Fruit fly (Drosophila melanogaster): Measurements from ENCODE around the gene COX5A.

The COX5A gene

DNA sequence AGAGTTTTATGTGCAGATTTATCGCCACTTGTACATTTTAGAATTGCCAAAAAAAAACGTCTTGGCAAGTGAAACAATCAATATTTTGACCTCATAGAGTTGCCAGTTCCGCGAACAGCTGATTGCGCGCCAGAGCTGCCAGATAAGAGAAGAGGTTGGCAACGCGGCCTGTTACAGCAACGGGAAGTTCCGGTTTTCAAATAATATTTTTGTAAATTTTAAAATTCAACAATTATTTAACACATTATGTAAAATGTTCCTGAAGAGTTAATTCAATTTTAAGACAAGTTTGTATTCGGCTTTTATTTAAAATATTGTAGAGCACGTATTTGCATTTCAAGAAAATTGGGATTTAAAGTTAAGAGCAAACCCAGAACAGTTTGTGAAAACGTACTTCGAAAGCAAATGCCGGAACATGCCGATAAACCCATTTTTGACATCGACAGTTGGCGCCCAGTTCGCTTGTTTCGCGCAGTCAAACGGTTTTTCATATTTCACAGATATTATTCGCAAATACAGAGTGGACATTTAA, 32.4 kb upstream of the COX5A start, which contains the start of the genes prd1 and HisCl1 (continued):
- TF ChIP-seq CG4730 (GFP tag; IDR thresholded peaks at IDR 0.05) (no peak), Hr39 (optimal IDR thresholded peaks at IDR 0.05) (no peak), Dbx (GFP tag; IDR thresholded peaks at IDR 0.05) (peak; percentile 66), CG6854 (GFP tag; optimal IDR thresholded peaks at IDR 0.05) (peak; percentile 13), HLH54F (GFP tag; optimal IDR thresholded peaks at IDR 0.05) (peak; percentile 62), Hey (tag; optimal IDR thresholded peaks at IDR 0.05) (no peak), grn (GFP tag; optimal IDR thresholded peaks at IDR 0.05) (no peak), CG11560 (tag; IDR thresholded peaks at IDR 0.05) (peak; percentile 44; the same call in 1 of the 3 replicates), tin (GFP tag; optimal IDR thresholded peaks at IDR 0.05) (peak; percentile 40), Drgx (GFP tag; IDR thresholded peaks at IDR 0.05) (no peak; the same call in 1 of the 2 replicates), E2f1 (GFP tag; IDR thresholded peaks at IDR 0.05) (peak; percentile 55), Spps (tag; optimal IDR thresholded peaks at IDR 0.05) (no peak), pros (GFP tag; optimal IDR thresholded peaks at IDR 0.05) (peak; percentile 36), gsb (GFP tag; IDR thresholded peaks at IDR 0.05) (no peak), chinmo (GFP tag; IDR thresholded peaks at IDR 0.05; ENCODE audit: partially characterized antibody) (no peak), Bdp1 (GFP tag; optimal IDR thresholded peaks at IDR 0.05) (peak; percentile 36), CG1603 (tag; optimal IDR thresholded peaks at IDR 0.05) (no peak), CG12155 (GFP tag; optimal IDR thresholded peaks at IDR 0.05) (peak; percentile 62), CG4360 (GFP tag; IDR thresholded peaks at IDR 0.05) (0 out of 2 replicates have a peak, but pooled peaks have one; percentile 8), pita (GFP tag; optimal IDR thresholded peaks at IDR 0.05) (no peak), CG14965 (GFP tag; optimal IDR thresholded peaks at IDR 0.05; ENCODE audit: borderline replicate concordance) (no peak), CG6791 (GFP tag; IDR thresholded peaks at IDR 0.05; ENCODE audit: partially characterized antibody) (no peak), zf30C (GFP tag; optimal IDR thresholded peaks at IDR 0.05) (no peak), Xrp1 (GFP tag; IDR thresholded peaks at IDR 0.05) (peak; percentile 39; the same call in 1 of the 2 replicates), kah (GFP tag; optimal IDR thresholded peaks at IDR 0.05) (peak; percentile 24), CG16813 (GFP tag; IDR thresholded peaks at IDR 0.05; ENCODE audit: partially characterized antibody) (no peak), disco-r (GFP tag; optimal IDR thresholded peaks at IDR 0.05) (peak; percentile 35), YL-1 (GFP tag; optimal IDR thresholded peaks at IDR 0.05) (peak; percentile 84), CG31365 (tag; optimal IDR thresholded peaks at IDR 0.05) (no peak), lmd (GFP tag; IDR thresholded peaks at IDR 0.05) (peak; percentile 67), CG7271 (tag; optimal IDR thresholded peaks at IDR 0.05) (peak; percentile 78), Dad (GFP tag; optimal IDR thresholded peaks at IDR 0.05) (peak; percentile 58), CG12942 (GFP tag; optimal IDR thresholded peaks at IDR 0.05) (peak; percentile 70), MTF-1 (GFP tag; optimal IDR thresholded peaks at IDR 0.05; ENCODE audit: borderline replicate concordance) (peak; percentile 54), zfh2 (GFP tag; optimal IDR thresholded peaks at IDR 0.05) (peak; percentile 70), CG9437 (GFP tag; optimal IDR thresholded peaks at IDR 0.05) (peak; percentile 68), HLHmδ (GFP tag; optimal IDR thresholded peaks at IDR 0.05) (peak; percentile 40), Taf1 (GFP tag; IDR thresholded peaks at IDR 0.05) (no peak; the same call in 1 of the 2 replicates), CG34224 (GFP tag; IDR thresholded peaks at IDR 0.05; ENCODE audit: partially characterized antibody) (no peak), CG33557 (GFP tag; optimal IDR thresholded peaks at IDR 0.05) (peak; percentile 49), Deaf1 (tag; optimal IDR thresholded peaks at IDR 0.05) (no peak), Awh (GFP tag; IDR thresholded peaks at IDR 0.05) (0 out of 2 replicates have a peak, but pooled peaks have one; percentile 36), CG4424 (GFP tag; optimal IDR thresholded peaks at IDR 0.05) (peak; percentile 55), CG31224 (GFP tag; IDR thresholded peaks at IDR 0.05) (no peak), Scr (GFP tag; IDR thresholded peaks at IDR 0.05; ENCODE audit: partially characterized antibody) (no peak), CG34376 (GFP tag; optimal IDR thresholded peaks at IDR 0.05) (peak; percentile 77), CG5953 (GFP tag; IDR thresholded peaks at IDR 0.05) (no peak), amos (GFP tag; IDR thresholded peaks at IDR 0.05; ENCODE audit: partially characterized antibody) (no peak), lab (GFP tag; optimal IDR thresholded peaks at IDR 0.05) (no peak), CG18011 (GFP tag; optimal IDR thresholded peaks at IDR 0.05) (no peak)

All from whole organism, embryonic.